Worm (Caenorhabditis elegans) whole organism, early embryonic: ENCODE measurements around the gene par-2.

Experiments used
- B0310.2 ChIP-seq: sonication (generic microtip); optimal IDR thresholded peaks from 2 replicates; lab custom pipeline; 2016; ENCODE audit warnings: mild to moderate bottlenecking, missing genetic modification characterization, missing compliant biosample characterization
- F13C5.2 ChIP-seq: sonication (generic microtip); optimal IDR thresholded peaks from 2 replicates; lab custom pipeline; 2017; ENCODE audit warnings: mild to moderate bottlenecking, missing genetic modification characterization, inconsistent platforms, missing compliant biosample characterization
- aly-1 ChIP-seq: sonication (generic microtip); optimal IDR thresholded peaks from 2 replicates; lab custom pipeline; 2016; ENCODE audit warnings: missing genetic modification characterization, missing compliant biosample characterization
- ama-1 ChIP-seq: fragments of 150-350 bp; optimal IDR thresholded peaks from 2 replicates; lab custom pipeline; 2014
- ceh-36 ChIP-seq: sonication (generic microtip); optimal IDR thresholded peaks from 2 replicates; lab custom pipeline; 2016; ENCODE audit warnings: missing genetic modification characterization, inconsistent platforms, missing compliant biosample characterization
- flt-1 ChIP-seq: fragments of 200-800 bp; sonication (Bioruptor generic); IDR thresholded peaks from 2 replicates; pipeline ENCODE4 v1.3.6; 2022; ENCODE audit warnings: missing genetic modification characterization, missing compliant biosample characterization
- pes-1 ChIP-seq: fragments of 200-800 bp; sonication (Bioruptor generic); IDR thresholded peaks from 2 replicates; pipeline ENCODE4 v1.3.6; 2022; ENCODE audit warnings: missing genetic modification reagents, missing genetic modification characterization, missing compliant biosample characterization
- scrt-1 ChIP-seq: fragments of 200-800 bp; sonication (Bioruptor generic); IDR thresholded peaks from 2 replicates; pipeline ENCODE4 v1.3.6; 2022; ENCODE audit warnings: missing genetic modification characterization, missing compliant biosample characterization
- sea-1 ChIP-seq: fragments of 200-800 bp; sonication (Bioruptor generic); conservative IDR thresholded peaks from 2 replicates; pipeline ENCODE4 v1.3.6; 2022; ENCODE audit warnings: missing genetic modification characterization, missing compliant biosample characterization
- tra-4 ChIP-seq: sonication (generic microtip); optimal IDR thresholded peaks from 2 replicates; lab custom pipeline; 2017; ENCODE audit warnings: missing genetic modification characterization, missing compliant biosample characterization

DNA sequence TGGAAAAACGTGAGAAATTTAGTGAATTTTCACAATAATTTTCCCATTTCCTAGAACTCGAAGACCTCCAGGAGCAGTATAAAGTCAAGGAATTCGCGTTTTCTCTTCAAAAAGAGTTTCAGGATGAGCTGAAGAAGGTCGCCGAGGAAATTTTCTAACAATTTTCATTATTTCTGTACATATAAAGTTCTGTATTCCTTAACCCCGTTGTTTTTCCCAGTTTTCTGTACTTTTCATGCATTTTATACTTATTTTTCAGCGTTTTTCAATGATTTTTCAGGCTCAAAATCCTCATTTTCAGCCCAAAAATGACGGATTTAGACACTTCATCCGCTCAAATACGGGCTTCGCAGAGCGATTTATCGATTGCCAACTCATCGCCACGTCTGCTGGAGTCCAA lies at the start of gene par-2:
- TF ChIP-seq flt-1 (GFP tag; lab: Robert Waterston, UW) (no peak), F13C5.2 (no peak), sea-1 (no peak), scrt-1 (GFP tag; lab: Robert Waterston, UW) (no peak), ama-1 (no peak), aly-1 (no peak), tra-4 (tag; lab: Kevin White, UChicago) (no peak), pes-1 (GFP tag; lab: Robert Waterston, UW) (no peak), B0310.2 (tag; lab: Kevin White, UChicago) (no peak), ceh-36 (tag; lab: Kevin White, UChicago) (no peak)
